Fruit fly (Drosophila melanogaster) whole organism, wandering third instar larva: Measurements from ENCODE around the gene f.

Experiments used
- Abd-B ChIP-seq: fragments of >200 bp; optimal IDR thresholded peaks from 2 replicates; lab custom pipeline; 2017; ENCODE audit warnings: missing biosample characterization, missing genetic modification characterization
- CG9705 ChIP-seq: fragments of 200-800 bp; sonication (Bioruptor generic); optimal IDR thresholded peaks from 2 replicates; lab custom pipeline; 2018; ENCODE audit warnings: missing biosample characterization, mild to moderate bottlenecking, missing genetic modification characterization
- CrebA ChIP-seq: fragments of 200-800 bp; sonication (Bioruptor generic); optimal IDR thresholded peaks from 2 replicates; lab custom pipeline; 2016; ENCODE audit warnings: missing biosample characterization, mild to moderate bottlenecking, missing genetic modification characterization, borderline replicate concordance
- Dfd ChIP-seq: fragments of >200 bp; optimal IDR thresholded peaks from 2 replicates; lab custom pipeline; 2017; ENCODE audit warnings: missing biosample characterization, missing genetic modification characterization
- Dif ChIP-seq: fragments of 200-275, 200-300 bp; sonication (Bioruptor generic); optimal IDR thresholded peaks from 2 replicates; lab custom pipeline; 2018; ENCODE audit warnings: missing biosample characterization, missing genetic modification characterization; ENCODE audit not compliant: partially characterized antibody
- HLH106 ChIP-seq: fragments of 200-800 bp; optimal IDR thresholded peaks from 3 replicates; lab custom pipeline; 2019; ENCODE audit warnings: missing biosample characterization, mild to moderate bottlenecking, missing genetic modification characterization, moderate library complexity
- Hnf4 ChIP-seq: fragments of 200-800 bp; sonication (Bioruptor generic); optimal IDR thresholded peaks from 2 replicates; lab custom pipeline; 2016; ENCODE audit warnings: missing biosample characterization, mild to moderate bottlenecking, missing genetic modification characterization
- Hr78 ChIP-seq: fragments of >200 bp; optimal IDR thresholded peaks from 2 replicates; lab custom pipeline; 2017; ENCODE audit warnings: missing biosample characterization, missing genetic modification characterization
- Jra ChIP-seq: sonication (Bioruptor generic); optimal IDR thresholded peaks from 2 replicates; lab custom pipeline; 2016; ENCODE audit warnings: missing biosample characterization, missing genetic modification characterization
- Mio ChIP-seq: sonication (Bioruptor generic); optimal IDR thresholded peaks from 2 replicates; lab custom pipeline; 2016; ENCODE audit warnings: missing biosample characterization, missing genetic modification characterization
- Myc ChIP-seq: fragments of >200 bp; optimal IDR thresholded peaks from 2 replicates; lab custom pipeline; 2017
- N ChIP-seq: fragments of >200 bp; optimal IDR thresholded peaks from 2 replicates; lab custom pipeline; 2018; ENCODE audit warnings: missing biosample characterization, missing external identifiers, missing genetic modification characterization
- OdsH ChIP-seq: fragments of 200-800 bp; sonication (Bioruptor generic); optimal IDR thresholded peaks from 2 replicates; lab custom pipeline; 2016; ENCODE audit warnings: missing biosample characterization, mild to moderate bottlenecking, missing genetic modification characterization
- Rel ChIP-seq, 2 experiments: fragments of 200-800 bp; sonication (Bioruptor generic) in 1 of 2; optimal IDR thresholded peaks; 2 replicates in 1 of 2; 3 replicates in 1 of 2; lab custom pipeline; 2016 to 2019; ENCODE audit warnings: mild to moderate bottlenecking in 2 of 2, missing biosample characterization in 2 of 2, missing genetic modification characterization in 2 of 2, moderate library complexity in 1 of 2
- Sp1 ChIP-seq: fragments of 200-800 bp; sonication (Bioruptor generic); optimal IDR thresholded peaks from 3 replicates; lab custom pipeline; 2019; ENCODE audit warnings: missing biosample characterization, mild to moderate bottlenecking, missing genetic modification characterization, moderate library complexity
- Vsx2 ChIP-seq: fragments of 200-300, 225-300 bp; sonication (Bioruptor generic); optimal IDR thresholded peaks from 2 replicates; lab custom pipeline; 2018; ENCODE audit warnings: missing biosample characterization, missing genetic modification characterization; ENCODE audit not compliant: partially characterized antibody
- br ChIP-seq: fragments of 200-800 bp; sonication (Bioruptor generic); optimal IDR thresholded peaks from 2 replicates; lab custom pipeline; 2016; ENCODE audit warnings: missing biosample characterization, missing genetic modification characterization
- dmrt93B ChIP-seq: fragments of 200-800 bp; sonication (Bioruptor generic); optimal IDR thresholded peaks from 2 replicates; lab custom pipeline; 2018; ENCODE audit warnings: missing biosample characterization, mild to moderate bottlenecking, missing genetic modification characterization
- dsf ChIP-seq: sonication (Bioruptor generic); optimal IDR thresholded peaks from 2 replicates; lab custom pipeline; 2016; ENCODE audit warnings: missing biosample characterization, missing genetic modification characterization, borderline replicate concordance
- ey ChIP-seq: fragments of 200-800 bp; sonication (Bioruptor generic); optimal IDR thresholded peaks from 2 replicates; lab custom pipeline; 2016; ENCODE audit warnings: missing biosample characterization, missing genetic modification characterization
- fru ChIP-seq: fragments of 200-800 bp; sonication (Bioruptor generic); optimal IDR thresholded peaks from 3 replicates; lab custom pipeline; 2016; ENCODE audit warnings: missing biosample characterization, mild to moderate bottlenecking, missing genetic modification characterization
- h ChIP-seq: fragments of 200-800 bp; sonication (Bioruptor generic); optimal IDR thresholded peaks from 3 replicates; lab custom pipeline; 2016; ENCODE audit warnings: missing biosample characterization, mild to moderate bottlenecking, missing genetic modification characterization
- jim ChIP-seq: fragments of 175-275, 200-325 bp; sonication (Bioruptor generic); optimal IDR thresholded peaks from 2 replicates; lab custom pipeline; 2016; ENCODE audit warnings: missing biosample characterization, mild to moderate bottlenecking, missing genetic modification characterization
- lola ChIP-seq: fragments of >200 bp; optimal IDR thresholded peaks from 2 replicates; lab custom pipeline; 2017; ENCODE audit warnings: missing biosample characterization, missing genetic modification characterization
- pan ChIP-seq: fragments of >200 bp; optimal IDR thresholded peaks from 2 replicates; lab custom pipeline; 2017
- rgr ChIP-seq: fragments of 200-800 bp; sonication (Bioruptor generic); optimal IDR thresholded peaks from 3 replicates; lab custom pipeline; 2016; ENCODE audit warnings: missing biosample characterization, mild to moderate bottlenecking, missing genetic modification characterization
- sage ChIP-seq: fragments of 200-800 bp; sonication (Bioruptor generic); optimal IDR thresholded peaks from 2 replicates; lab custom pipeline; 2016; ENCODE audit warnings: missing biosample characterization, mild to moderate bottlenecking, missing genetic modification characterization
- sv ChIP-seq: fragments of 200-800 bp; sonication (Bioruptor generic); optimal IDR thresholded peaks from 3 replicates; lab custom pipeline; 2016; ENCODE audit warnings: missing biosample characterization, missing genetic modification characterization
- usp ChIP-seq: fragments of >200 bp; optimal IDR thresholded peaks from 2 replicates; lab custom pipeline; 2017; ENCODE audit warnings: missing biosample characterization, missing genetic modification characterization
- woc ChIP-seq: sonication (Bioruptor generic); optimal IDR thresholded peaks from 2 replicates; lab custom pipeline; 2016; ENCODE audit warnings: missing biosample characterization, mild to moderate bottlenecking, missing genetic modification characterization

The f gene

DNA sequence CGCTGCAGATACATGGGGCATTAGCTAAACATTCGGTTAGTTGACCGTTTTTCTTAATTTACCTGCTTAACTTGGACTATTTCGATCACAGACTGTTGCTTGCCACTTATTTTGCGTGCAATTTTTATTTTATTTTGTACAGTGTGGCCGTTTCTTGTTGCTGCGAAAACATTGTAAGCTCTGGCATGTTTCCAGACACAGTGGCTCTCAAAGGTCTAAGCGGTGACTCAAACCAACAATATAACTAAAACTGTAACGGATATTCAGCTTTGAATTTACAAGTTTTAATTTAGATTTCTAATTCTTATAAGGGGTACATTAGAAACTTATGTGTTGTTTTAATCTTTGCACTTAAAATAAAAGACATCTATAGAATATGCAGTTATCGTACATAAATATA, 16.6 kb downstream of the f start, which contains the start of gene CG8675:
CG8675 (minus strand) TSS at position 177 of the 400 bp plus-strand sequence.
- TF ChIP-seq ey (GFP tag; lab: Kevin White, UChicago) (no peak), Myc (lab: Kevin White, UChicago) (peak; percentile 86)

DNA sequence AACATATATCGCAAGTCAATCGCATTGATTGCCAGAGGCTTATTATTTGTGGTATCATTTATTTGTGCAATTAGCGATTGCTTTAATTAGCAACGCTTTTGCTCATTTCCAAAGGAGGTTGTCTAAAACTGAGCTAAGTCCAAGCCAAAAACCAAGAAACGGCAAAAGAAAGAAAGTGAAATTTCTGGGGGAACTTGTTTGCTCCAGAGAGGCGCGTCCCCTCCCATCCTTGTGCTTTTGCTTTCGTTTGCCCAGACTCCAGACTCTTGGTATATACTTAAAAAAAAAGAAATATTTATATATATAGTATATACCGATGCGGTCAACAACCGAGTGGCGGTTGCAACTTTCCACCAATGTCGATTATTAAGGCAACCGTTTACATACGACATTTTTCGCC, 21.4 kb downstream of the f start:
- TF ChIP-seq Vsx2 = no peak
- TF ChIP-seq dsf = no peak

DNA sequence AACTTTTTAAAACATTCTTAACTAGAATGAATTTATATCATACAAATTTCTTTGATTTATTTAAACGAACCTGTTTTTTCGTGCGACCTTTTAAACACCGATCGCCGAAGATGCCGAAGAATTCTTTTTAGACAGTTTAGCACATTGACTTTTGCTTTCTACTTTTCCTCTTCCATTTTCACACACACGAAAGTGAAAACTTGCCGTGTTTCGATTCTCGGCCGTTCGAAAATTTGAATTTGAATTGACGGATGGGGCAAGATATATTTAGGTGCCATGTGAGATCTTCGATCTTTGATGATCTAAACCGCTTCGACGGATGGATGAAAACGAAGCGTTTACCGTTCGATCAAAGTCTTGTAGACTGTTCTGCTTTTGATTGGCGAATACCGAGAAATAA, 22.9 kb downstream of the f start:
- TF ChIP-seq HLH106 = no peak
- no peak for TF ChIP-seq CG9705
- TF ChIP-seq CrebA (GFP tag; lab: Kevin White, UChicago) = no peak
- TF ChIP-seq h (GFP tag; lab: Kevin White, UChicago) = no peak
- no peak for TF ChIP-seq sv (GFP tag; lab: Kevin White, UChicago)
- TF ChIP-seq dsf = no peak
- TF ChIP-seq br (GFP tag; lab: Kevin White, UChicago) = no peak
- TF ChIP-seq Rel (GFP tag; optimal IDR thresholded peaks at IDR 0.05; lab: Kevin White, UChicago) = no peak
- no peak for TF ChIP-seq Rel (tag; optimal IDR thresholded peaks at IDR 0.05; lab: Kevin White, UChicago)
- no peak for TF ChIP-seq lola (GFP tag; lab: Kevin White, UChicago)
- TF ChIP-seq usp (GFP tag; lab: Kevin White, UChicago) = no peak
- TF ChIP-seq Mio (GFP tag; lab: Kevin White, UChicago) = no peak
- no peak for TF ChIP-seq Hnf4 (GFP tag; lab: Kevin White, UChicago)
- no peak for TF ChIP-seq N (GFP tag; lab: Kevin White, UChicago)
- no peak for TF ChIP-seq fru (GFP tag; lab: Kevin White, UChicago)
- no peak for TF ChIP-seq pan
- TF ChIP-seq Abd-B (GFP tag; lab: Kevin White, UChicago) = no peak

- TF ChIP-seq sage (GFP tag; lab: Kevin White, UChicago) (no peak), Jra (GFP tag; lab: Kevin White, UChicago) (no peak), br (GFP tag; lab: Kevin White, UChicago) (no peak), N (GFP tag; lab: Kevin White, UChicago) (peak; percentile 45), Rel (GFP tag; optimal IDR thresholded peaks at IDR 0.05; lab: Kevin White, UChicago) (no peak), Rel (tag; optimal IDR thresholded peaks at IDR 0.05; lab: Kevin White, UChicago) (no peak), Hnf4 (GFP tag; lab: Kevin White, UChicago) (no peak), jim (no peak), lola (GFP tag; lab: Kevin White, UChicago) (no peak), Mio (GFP tag; lab: Kevin White, UChicago) (no peak)
Observed at dm6 chrX:17262049-17262448, 29.3 kb downstream of the f start.

DNA sequence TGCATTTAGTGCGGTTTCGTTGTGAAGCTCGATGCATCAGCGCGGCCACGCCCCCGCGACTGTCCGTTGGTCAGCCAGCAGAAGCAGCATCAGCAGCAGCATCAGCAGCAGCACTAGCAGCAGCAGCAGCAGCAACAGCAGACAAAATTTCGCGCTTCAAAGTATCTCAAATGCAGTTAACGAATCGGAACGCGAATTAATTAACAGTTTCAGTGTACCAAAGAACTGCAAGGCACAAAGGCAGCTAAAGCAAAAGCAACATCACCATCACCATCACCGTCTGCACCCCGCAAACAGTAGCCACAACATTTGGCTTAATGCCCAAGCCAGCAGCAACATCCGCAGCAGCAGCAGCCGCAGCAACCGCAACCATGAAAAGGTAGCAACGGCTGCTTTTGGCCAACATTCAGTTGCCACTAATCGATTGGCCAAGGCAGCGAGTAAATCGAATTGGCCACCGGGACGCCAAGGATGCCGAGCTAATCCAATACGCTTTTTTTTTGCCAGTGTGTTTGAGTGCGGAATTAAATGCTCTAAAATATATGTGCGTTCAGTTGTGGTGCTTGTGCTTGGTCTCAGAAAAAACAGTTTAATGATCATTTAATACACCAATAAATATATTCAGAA, 32.8 kb downstream of the f start:
- TF ChIP-seq Dfd (peak; percentile 93), N (GFP tag; lab: Kevin White, UChicago) (no peak)

- no peak for TF ChIP-seq h (GFP tag; lab: Kevin White, UChicago)
- TF ChIP-seq sv (GFP tag; lab: Kevin White, UChicago) = no peak
- TF ChIP-seq rgr (GFP tag; lab: Kevin White, UChicago) = no peak
- TF ChIP-seq Mio (GFP tag; lab: Kevin White, UChicago) = no peak
- TF ChIP-seq OdsH (GFP tag; lab: Kevin White, UChicago) = no peak
- TF ChIP-seq woc (GFP tag; lab: Kevin White, UChicago) = no peak
- TF ChIP-seq HLH106 = no peak
- TF ChIP-seq CG9705 = no peak
- no peak for TF ChIP-seq Dif (GFP tag; lab: Kevin White, UChicago)
- no peak for TF ChIP-seq br (GFP tag; lab: Kevin White, UChicago)
- TF ChIP-seq dmrt93B (GFP tag; lab: Kevin White, UChicago) = no peak
- TF ChIP-seq Sp1 (GFP tag; lab: Kevin White, UChicago) = no peak
- no peak for TF ChIP-seq Abd-B (GFP tag; lab: Kevin White, UChicago)
- TF ChIP-seq Hr78 (GFP tag; lab: Kevin White, UChicago) = no peak
- TF ChIP-seq Jra (GFP tag; lab: Kevin White, UChicago) = no peak
Observed at dm6 chrX:17274798-17275197, 42.1 kb downstream of the f start.
